Worm (Caenorhabditis elegans) whole organism, early embryonic: Measurements from ENCODE around the gene Y60C6A.1.
"Not testable (repeated sequence)": the region's sequence is repeated elsewhere in the genome, so short reads cannot be mapped to it uniquely, and the experiment has no call there.

Experiments
- B0310.2 ChIP-seq: sonication (generic microtip); optimal IDR thresholded peaks from 2 replicates; lab custom pipeline; 2016; ENCODE audit warnings: mild to moderate bottlenecking, missing genetic modification characterization, missing compliant biosample characterization
- F13C5.2 ChIP-seq: sonication (generic microtip); optimal IDR thresholded peaks from 2 replicates; lab custom pipeline; 2017; ENCODE audit warnings: mild to moderate bottlenecking, missing genetic modification characterization, inconsistent platforms, missing compliant biosample characterization
- aly-1 ChIP-seq: sonication (generic microtip); optimal IDR thresholded peaks from 2 replicates; lab custom pipeline; 2016; ENCODE audit warnings: missing genetic modification characterization, missing compliant biosample characterization
- ama-1 ChIP-seq: fragments of 150-350 bp; optimal IDR thresholded peaks from 2 replicates; lab custom pipeline; 2014
- ceh-13 ChIP-seq: fragments of 200-800 bp; sonication (Bioruptor generic); optimal IDR thresholded peaks from 2 replicates; lab custom pipeline; 2018; ENCODE audit warnings: mild to moderate bottlenecking, missing genetic modification characterization, missing compliant biosample characterization
- ceh-36 ChIP-seq: sonication (generic microtip); optimal IDR thresholded peaks from 2 replicates; lab custom pipeline; 2016; ENCODE audit warnings: missing genetic modification characterization, inconsistent platforms, missing compliant biosample characterization
- ets-7 ChIP-seq: sonication (generic microtip); optimal IDR thresholded peaks from 2 replicates; lab custom pipeline; 2016; ENCODE audit warnings: missing genotype, missing genetic modification characterization, missing compliant biosample characterization
- flt-1 ChIP-seq: fragments of 200-800 bp; sonication (Bioruptor generic); IDR thresholded peaks from 2 replicates; pipeline ENCODE4 v1.3.6; 2022; ENCODE audit warnings: missing genetic modification characterization, missing compliant biosample characterization
- hmbx-1 ChIP-seq: sonication (generic microtip); optimal IDR thresholded peaks from 2 replicates; lab custom pipeline; 2016; ENCODE audit warnings: mild to moderate bottlenecking, missing genetic modification characterization, missing compliant biosample characterization
- hmg-4 ChIP-seq: fragments of 200-800 bp; sonication (Bioruptor generic); optimal IDR thresholded peaks from 2 replicates; lab custom pipeline; 2018; ENCODE audit warnings: mild to moderate bottlenecking, missing genetic modification characterization, missing compliant biosample characterization
- hnd-1 ChIP-seq: sonication (generic microtip); optimal IDR thresholded peaks from 2 replicates; lab custom pipeline; 2016; ENCODE audit warnings: missing genetic modification characterization, missing compliant biosample characterization
- pes-1 ChIP-seq: fragments of 200-800 bp; sonication (Bioruptor generic); IDR thresholded peaks from 2 replicates; pipeline ENCODE4 v1.3.6; 2022; ENCODE audit warnings: missing genetic modification reagents, missing genetic modification characterization, missing compliant biosample characterization
- scrt-1 ChIP-seq: fragments of 200-800 bp; sonication (Bioruptor generic); IDR thresholded peaks from 2 replicates; pipeline ENCODE4 v1.3.6; 2022; ENCODE audit warnings: missing genetic modification characterization, missing compliant biosample characterization
- sea-1 ChIP-seq: fragments of 200-800 bp; sonication (Bioruptor generic); conservative IDR thresholded peaks from 2 replicates; pipeline ENCODE4 v1.3.6; 2022; ENCODE audit warnings: missing genetic modification characterization, missing compliant biosample characterization
- tbx-11 ChIP-seq: fragments of 200-800 bp; sonication (Bioruptor generic); IDR thresholded peaks from 2 replicates; pipeline ENCODE4 v1.3.6; 2022; ENCODE audit warnings: missing genetic modification characterization, missing compliant biosample characterization
- tbx-37 ChIP-seq: fragments of 200-800 bp; sonication (Bioruptor generic); conservative IDR thresholded peaks from 2 replicates; pipeline ENCODE4 v1.3.6; 2022; ENCODE audit warnings: missing genetic modification reagents, missing genetic modification characterization, missing compliant biosample characterization
- tra-4 ChIP-seq: sonication (generic microtip); optimal IDR thresholded peaks from 2 replicates; lab custom pipeline; 2017; ENCODE audit warnings: missing genetic modification characterization, missing compliant biosample characterization

Gene Y60C6A.1

ce11 chrV:4754684-4755211 lies 28.7 kb upstream of the Y60C6A.1 start:
- TF ChIP-seq B0310.2 (tag; lab: Kevin White, UChicago) (no peak), ceh-36 (tag; lab: Kevin White, UChicago) (no peak), ceh-13 (no peak), scrt-1 (no peak), tbx-37 (no peak), ama-1 (lab: Kevin White, UChicago) (no peak), pes-1 (GFP tag; lab: Robert Waterston, UW) (no peak)

ce11 chrV:4755308-4756029 lies 27.9 kb upstream of the Y60C6A.1 start, which contains the start of gene pgl-3:
TSS of gene pgl-3 (plus strand) at chrV:4755979.
- no peak for TF ChIP-seq pes-1 (GFP tag; lab: Robert Waterston, UW)

ce11 chrV:4758019-4758418 lies 25.4 kb upstream of the Y60C6A.1 start:
- TF ChIP-seq tra-4 (tag; lab: Kevin White, UChicago) (no peak), tbx-37 (no peak), ceh-13 (no peak), flt-1 (GFP tag; lab: Robert Waterston, UW) (no peak), hmg-4 (no peak), F13C5.2 (no peak), ama-1 (lab: Kevin White, UChicago) (no peak), B0310.2 (tag; lab: Kevin White, UChicago) (no peak), hnd-1 (no peak), sea-1 (GFP tag; lab: Robert Waterston, UW) (no peak), ets-7 (tag; lab: Kevin White, UChicago) (no peak), pes-1 (GFP tag; lab: Robert Waterston, UW) (no peak), tbx-11 (GFP tag; lab: Robert Waterston, UW) (no peak), ceh-36 (tag; lab: Kevin White, UChicago) (no peak), hmbx-1 (tag; lab: Kevin White, UChicago) (no peak), scrt-1 (no peak)

ce11 chrV:4758540-4758939 lies 24.9 kb upstream of the Y60C6A.1 start:
- TF ChIP-seq tra-4 (tag; lab: Kevin White, UChicago): no peak

- TF ChIP-seq flt-1 (GFP tag; lab: Robert Waterston, UW); F13C5.2; scrt-1: not testable (repeated sequence)
Measured at ce11 chrV:4760674-4761073, 22.7 kb upstream of the Y60C6A.1 start, which contains the start of gene bgnt-1.4. TSS of gene bgnt-1.4 (plus strand) at chrV:4760974.

ce11 chrV:4766501-4766900 lies 16.9 kb upstream of the Y60C6A.1 start, which contains the start of gene C18G1.8:
TSS of gene C18G1.8 (minus strand) at chrV:4766601.
- TF ChIP-seq scrt-1: no peak

ce11 chrV:4769633-4770032 lies 13.8 kb upstream of the Y60C6A.1 start, which contains the start of gene C18G1.9:
TSS of gene C18G1.9 (minus strand) at chrV:4769733.
- TF ChIP-seq tbx-37 (no peak), hmg-4 (no peak), tbx-11 (GFP tag; lab: Robert Waterston, UW) (no peak), pes-1 (GFP tag; lab: Robert Waterston, UW) (no peak), flt-1 (GFP tag; lab: Robert Waterston, UW) (no peak), hmbx-1 (tag; lab: Kevin White, UChicago) (no peak), ceh-13 (no peak), tra-4 (tag; lab: Kevin White, UChicago) (no peak), ets-7 (tag; lab: Kevin White, UChicago) (no peak), B0310.2 (tag; lab: Kevin White, UChicago) (no peak)

- TF ChIP-seq flt-1 (GFP tag; lab: Robert Waterston, UW) (no peak), B0310.2 (tag; lab: Kevin White, UChicago) (no peak), scrt-1 (no peak), tra-4 (tag; lab: Kevin White, UChicago) (no peak), aly-1 (no peak), tbx-11 (GFP tag; lab: Robert Waterston, UW) (no peak), sea-1 (GFP tag; lab: Robert Waterston, UW) (no peak), pes-1 (GFP tag; lab: Robert Waterston, UW) (no peak), ama-1 (lab: Kevin White, UChicago) (no peak), hnd-1 (no peak), hmg-4 (no peak), hmbx-1 (tag; lab: Kevin White, UChicago) (no peak), tbx-37 (no peak), ets-7 (tag; lab: Kevin White, UChicago) (no peak), F13C5.2 (no peak)
Measured at ce11 chrV:4770408-4770947, 12.9 kb upstream of the Y60C6A.1 start, which contains the start of gene elt-7. TSS of gene elt-7 (plus strand) at chrV:4770670.

- no peak for TF ChIP-seq hmg-4
- TF ChIP-seq ama-1 (lab: Kevin White, UChicago): no peak
- no peak for TF ChIP-seq scrt-1
- TF ChIP-seq ceh-36 (tag; lab: Kevin White, UChicago): no peak
- TF ChIP-seq flt-1 (GFP tag; lab: Robert Waterston, UW): no peak
- no peak for TF ChIP-seq F13C5.2
- no peak for TF ChIP-seq B0310.2 (tag; lab: Kevin White, UChicago)
- no peak for TF ChIP-seq sea-1 (GFP tag; lab: Robert Waterston, UW)
- no peak for TF ChIP-seq tbx-37
- no peak for TF ChIP-seq tbx-11 (GFP tag; lab: Robert Waterston, UW)
- no peak for TF ChIP-seq hmbx-1 (tag; lab: Kevin White, UChicago)
- no peak for TF ChIP-seq aly-1
- TF ChIP-seq pes-1 (GFP tag; lab: Robert Waterston, UW): no peak
- TF ChIP-seq hnd-1: no peak
- no peak for TF ChIP-seq ceh-13
- no peak for TF ChIP-seq ets-7 (tag; lab: Kevin White, UChicago)
Measured at ce11 chrV:4775140-4775539, 8.3 kb upstream of the Y60C6A.1 start.
